Fruit fly (Drosophila melanogaster) whole organism, pupa: Measurements from ENCODE around the gene CG34290.

Source experiments
- CG10348 ChIP-seq: fragments of 200-800 bp; sonication (Bioruptor generic); IDR thresholded peaks from 2 replicates; pipeline ENCODE4 v1.3.6; 2022; ENCODE audit warnings: missing biosample characterization, missing genetic modification characterization
- CG12605 ChIP-seq: fragments of 200-800 bp; sonication (Bioruptor generic); IDR thresholded peaks from 2 replicates; pipeline ENCODE4 v1.3.6; 2022; ENCODE audit warnings: missing biosample characterization, missing genetic modification characterization
- CG13204 ChIP-seq: fragments of 200-800 bp; sonication (Bioruptor generic); optimal IDR thresholded peaks from 2 replicates; lab custom pipeline; 2018; ENCODE audit warnings: missing biosample characterization, mild to moderate bottlenecking, missing genetic modification characterization, moderate library complexity
- CG14655 ChIP-seq: fragments of 200-800 bp; sonication (Bioruptor generic); optimal IDR thresholded peaks from 3 replicates; lab custom pipeline; 2017; ENCODE audit warnings: mild to moderate bottlenecking, missing biosample characterization, missing genetic modification reagents, missing genetic modification characterization
- CG15710 ChIP-seq: fragments of 200-800 bp; sonication (Bioruptor generic); optimal IDR thresholded peaks from 2 replicates; lab custom pipeline; 2018; ENCODE audit warnings: missing biosample characterization, mild to moderate bottlenecking, missing genetic modification characterization, moderate library complexity
- CG17806 ChIP-seq: fragments of 200-800 bp; sonication (Bioruptor generic); optimal IDR thresholded peaks from 2 replicates; lab custom pipeline; 2018; ENCODE audit warnings: missing biosample characterization, mild to moderate bottlenecking, missing genetic modification characterization, moderate library complexity
- CG32121 ChIP-seq: fragments of 200-800 bp; sonication (Bioruptor generic); IDR thresholded peaks from 2 replicates; pipeline ENCODE4 v1.3.6; 2022; ENCODE audit warnings: missing biosample characterization, missing genetic modification characterization
- CG34367 ChIP-seq: fragments of 200-800 bp; sonication (Bioruptor generic); optimal IDR thresholded peaks from 2 replicates; lab custom pipeline; 2018; ENCODE audit warnings: missing biosample characterization, mild to moderate bottlenecking, missing genetic modification characterization
- CG4496 ChIP-seq: fragments of 200-800 bp; sonication (Bioruptor generic); IDR thresholded peaks from 3 replicates; pipeline ENCODE4 v1.3.6; 2022; ENCODE audit warnings: missing biosample characterization, missing genetic modification characterization
- CG8159 ChIP-seq: fragments of 200-800 bp; sonication (Bioruptor generic); optimal IDR thresholded peaks from 3 replicates; lab custom pipeline; 2018; ENCODE audit warnings: missing biosample characterization, mild to moderate bottlenecking, missing genetic modification characterization, moderate library complexity
- CG8301 ChIP-seq: fragments of 200-800 bp; sonication (Bioruptor generic); optimal IDR thresholded peaks from 2 replicates; lab custom pipeline; 2018; ENCODE audit warnings: missing biosample characterization, mild to moderate bottlenecking, missing genetic modification characterization
- CG9948 ChIP-seq: fragments of 200-800 bp; sonication (Bioruptor generic); optimal IDR thresholded peaks from 2 replicates; lab custom pipeline; 2018; ENCODE audit warnings: missing biosample characterization, mild to moderate bottlenecking, missing genetic modification characterization, moderate library complexity
- D1 ChIP-seq: fragments of 200-800 bp; sonication (Bioruptor generic); optimal IDR thresholded peaks from 2 replicates; lab custom pipeline; 2018; ENCODE audit warnings: missing biosample characterization, mild to moderate bottlenecking, missing genetic modification characterization, moderate library complexity
- EcR ChIP-seq: fragments of 200-800 bp; sonication (Bioruptor generic); optimal IDR thresholded peaks from 3 replicates; lab custom pipeline; 2019; ENCODE audit warnings: missing biosample characterization, missing genetic modification characterization, mild to moderate bottlenecking, moderate library complexity, missing genetic modification reagents
- Ets98B ChIP-seq: fragments of 200-800 bp; sonication (Bioruptor generic); IDR thresholded peaks from 2 replicates; pipeline ENCODE4 v1.3.6; 2022; ENCODE audit warnings: missing biosample characterization, missing genetic modification characterization
- Pif1A ChIP-seq: fragments of 200-800 bp; sonication (Bioruptor generic); optimal IDR thresholded peaks from 3 replicates; lab custom pipeline; 2016; ENCODE audit warnings: missing biosample characterization, missing genetic modification characterization
- Pif1B ChIP-seq: fragments of 200-800 bp; sonication (Bioruptor generic); optimal IDR thresholded peaks from 3 replicates; lab custom pipeline; 2016; ENCODE audit warnings: missing biosample characterization, missing genetic modification characterization
- Snoo ChIP-seq: fragments of 200-800 bp; sonication (Bioruptor generic); optimal IDR thresholded peaks from 3 replicates; lab custom pipeline; 2017; ENCODE audit warnings: missing biosample characterization, mild to moderate bottlenecking, missing genetic modification characterization, inconsistent platforms
- fd96Ca ChIP-seq: fragments of 200-800 bp; sonication (Bioruptor generic); IDR thresholded peaks from 3 replicates; pipeline ENCODE4 v1.3.6; 2022; ENCODE audit warnings: missing biosample characterization, missing genetic modification characterization
- gl ChIP-seq: fragments of 200-800 bp; sonication (Bioruptor generic); optimal IDR thresholded peaks from 2 replicates; lab custom pipeline; 2018; ENCODE audit warnings: missing biosample characterization, mild to moderate bottlenecking, missing genetic modification characterization
- rn ChIP-seq: fragments of 200-800 bp; sonication (Bioruptor generic); IDR thresholded peaks from 2 replicates; pipeline ENCODE4 v1.3.6; 2022; ENCODE audit warnings: missing biosample characterization, missing genetic modification characterization

Gene CG34290

dm6 chr3R:24274212-24274611, 15.4 kb downstream of the CG34290 start:
- TF ChIP-seq CG12605 (no peak), fd96Ca (GFP tag; lab: Robert Waterston, UW) (no peak), CG9948 (no peak), CG13204 (GFP tag; lab: Kevin White, UChicago) (no peak), CG32121 (GFP tag; lab: Robert Waterston, UW) (no peak), CG10348 (no peak), gl (no peak), CG4496 (GFP tag; lab: Robert Waterston, UW) (no peak), CG14655 (GFP tag; lab: Kevin White, UChicago) (no peak), CG8159 (tag; lab: Kevin White, UChicago) (no peak), CG34367 (no peak)

DNA sequence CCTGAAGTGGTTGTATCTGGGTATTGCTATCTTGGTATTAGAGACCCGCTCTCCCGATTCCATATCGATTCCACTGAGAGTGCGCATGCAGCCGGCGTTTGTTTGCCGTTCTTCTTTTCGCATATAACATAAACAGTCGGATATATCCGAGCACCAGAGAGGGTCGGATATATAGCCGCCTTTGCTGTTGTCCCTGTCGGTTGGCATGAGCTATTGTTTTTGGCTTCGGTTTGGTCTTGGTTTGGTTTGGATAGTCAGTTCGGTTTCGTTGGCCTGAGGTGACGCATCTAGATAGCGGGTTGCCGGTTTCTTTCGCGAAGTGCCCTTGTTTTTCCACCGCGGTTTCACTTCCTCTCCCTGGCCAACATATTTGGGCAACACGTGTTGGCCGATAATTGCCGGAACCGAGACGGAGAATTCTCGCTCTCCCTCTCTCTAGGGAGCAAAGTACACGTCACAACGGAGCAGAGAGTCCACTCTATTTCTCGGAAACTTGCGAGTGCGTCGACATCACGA, 16.8 kb downstream of the CG34290 start, which contains the start of gene Orct2:
Orct2 (plus strand) TSS at position 255 of the 516 bp plus-strand sequence.
- TF ChIP-seq CG14655 (GFP tag; lab: Kevin White, UChicago) (peak; percentile 14), EcR (GFP tag; lab: Kevin White, UChicago) (peak; percentile 40), CG15710 (tag; lab: Kevin White, UChicago) (no peak), CG4496 (GFP tag; lab: Robert Waterston, UW) (peak; percentile 58; the same call in 1 of the 3 replicates), CG13204 (GFP tag; lab: Kevin White, UChicago) (peak; percentile 32), gl (no peak), Pif1A (GFP tag; lab: Kevin White, UChicago) (peak; percentile 6), fd96Ca (GFP tag; lab: Robert Waterston, UW) (0 out of 3 replicates have a peak, but pooled peaks have one; percentile 27), CG17806 (no peak), CG12605 (peak; percentile 23; the same call in 1 of the 2 replicates), Pif1B (no peak), Snoo (tag; lab: Kevin White, UChicago) (no peak), Ets98B (GFP tag; lab: Robert Waterston, UW) (no peak; the same call in 1 of the 2 replicates), rn (GFP tag; lab: Robert Waterston, UW) (no peak), CG10348 (no peak), CG8159 (tag; lab: Kevin White, UChicago) (no peak), CG34367 (no peak), D1 (no peak), CG9948 (no peak), CG32121 (GFP tag; lab: Robert Waterston, UW) (peak; percentile 27; the same call in 1 of the 2 replicates), CG8301 (tag; lab: Kevin White, UChicago) (no peak)

- TF ChIP-seq gl (no peak), Snoo (tag; lab: Kevin White, UChicago) (no peak), CG34367 (no peak), EcR (GFP tag; lab: Kevin White, UChicago) (peak; percentile 10), Ets98B (GFP tag; lab: Robert Waterston, UW) (no peak), CG10348 (no peak), CG8159 (tag; lab: Kevin White, UChicago) (no peak), CG9948 (no peak), Pif1A (GFP tag; lab: Kevin White, UChicago) (no peak), CG32121 (GFP tag; lab: Robert Waterston, UW) (no peak), Pif1B (no peak), rn (GFP tag; lab: Robert Waterston, UW) (no peak), CG14655 (GFP tag; lab: Kevin White, UChicago) (peak; percentile 31), CG12605 (no peak), CG13204 (GFP tag; lab: Kevin White, UChicago) (no peak), fd96Ca (GFP tag; lab: Robert Waterston, UW) (no peak), D1 (no peak), CG4496 (GFP tag; lab: Robert Waterston, UW) (no peak)
Observed at dm6 chr3R:24272232-24272631, 17.4 kb downstream of the CG34290 start.

DNA sequence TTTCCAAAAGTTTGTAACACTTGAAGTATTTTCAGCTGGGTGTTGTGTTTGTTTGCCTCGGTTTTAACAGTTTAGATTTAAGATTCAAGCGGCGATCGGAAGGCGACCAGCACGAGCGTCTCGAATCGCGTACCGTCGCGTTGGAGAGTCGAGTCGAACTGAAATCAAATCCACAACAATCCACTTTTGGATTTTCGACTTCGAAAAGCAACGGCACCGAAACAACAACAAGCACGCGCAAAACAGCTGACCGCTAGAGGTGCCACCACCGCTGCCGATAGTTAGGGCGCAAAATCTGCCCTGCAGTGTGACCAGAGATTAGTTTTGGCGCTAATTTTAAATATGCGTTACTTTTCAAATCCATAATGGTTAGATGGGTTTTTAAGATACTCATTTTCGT, 18.5 kb downstream of the CG34290 start, which contains the start of gene jar:
jar (minus strand) TSS at position 163 of the 400 bp plus-strand sequence.
- no peak for TF ChIP-seq CG10348
- no peak for TF ChIP-seq CG9948
- no peak; the same call in 2 of the 3 replicates for TF ChIP-seq fd96Ca (GFP tag; lab: Robert Waterston, UW)
- TF ChIP-seq Pif1A (GFP tag; lab: Kevin White, UChicago): no peak
- TF ChIP-seq CG8301 (tag; lab: Kevin White, UChicago): no peak
- peak; percentile 39 for TF ChIP-seq EcR (GFP tag; lab: Kevin White, UChicago)
- no peak for TF ChIP-seq Pif1B
- TF ChIP-seq Snoo (tag; lab: Kevin White, UChicago): peak; percentile 18
- TF ChIP-seq Ets98B (GFP tag; lab: Robert Waterston, UW): peak; percentile 49; the same call in 1 of the 2 replicates
- peak; percentile 31; the same call in 1 of the 3 replicates for TF ChIP-seq CG4496 (GFP tag; lab: Robert Waterston, UW)
- TF ChIP-seq CG15710 (tag; lab: Kevin White, UChicago): no peak
- no peak for TF ChIP-seq CG34367
- TF ChIP-seq CG8159 (tag; lab: Kevin White, UChicago): peak; percentile 16
- TF ChIP-seq CG14655 (GFP tag; lab: Kevin White, UChicago): no peak
- no peak for TF ChIP-seq D1
- TF ChIP-seq CG12605: peak; percentile 29; the same call in 1 of the 2 replicates
- no peak for TF ChIP-seq CG17806
- peak; percentile 12 for TF ChIP-seq CG13204 (GFP tag; lab: Kevin White, UChicago)
- TF ChIP-seq rn (GFP tag; lab: Robert Waterston, UW): no peak
- peak; percentile 25 for TF ChIP-seq gl
- peak; percentile 27; the same call in 1 of the 2 replicates for TF ChIP-seq CG32121 (GFP tag; lab: Robert Waterston, UW)

dm6 chr3R:24270578-24270977, 19.0 kb downstream of the CG34290 start:
- TF ChIP-seq CG13204 (GFP tag; lab: Kevin White, UChicago) (no peak), CG17806 (no peak), CG14655 (GFP tag; lab: Kevin White, UChicago) (no peak), Ets98B (GFP tag; lab: Robert Waterston, UW) (no peak), fd96Ca (GFP tag; lab: Robert Waterston, UW) (no peak), Pif1B (no peak)
